Worm (Caenorhabditis elegans) whole organism, late embryonic: ENCODE data around the gene cnnm-5.

Experiments used
- C08G9.2 ChIP-seq: sonication (generic microtip); optimal IDR thresholded peaks from 2 replicates; lab custom pipeline; 2016; ENCODE audit warnings: mild to moderate bottlenecking, missing genetic modification characterization, moderate library complexity, missing compliant biosample characterization
- C38D4.7 ChIP-seq: fragments of 200-800 bp; sonication (Bioruptor generic); optimal IDR thresholded peaks from 2 replicates; lab custom pipeline; 2018; ENCODE audit warnings: mild to moderate bottlenecking, missing genetic modification characterization, moderate library complexity, missing compliant biosample characterization
- F13H6.1 ChIP-seq: sonication (generic microtip); optimal IDR thresholded peaks from 2 replicates; lab custom pipeline; 2016; ENCODE audit warnings: missing genetic modification characterization, missing compliant biosample characterization
- K02D7.2 ChIP-seq: sonication (generic microtip); optimal IDR thresholded peaks from 2 replicates; lab custom pipeline; 2017; ENCODE audit warnings: mild to moderate bottlenecking, missing genetic modification characterization, missing compliant biosample characterization
- T23F11.4 ChIP-seq: fragments of 200-800 bp; sonication (Bioruptor generic); optimal IDR thresholded peaks from 2 replicates; lab custom pipeline; 2018; ENCODE audit warnings: mild to moderate bottlenecking, missing genetic modification characterization, missing compliant biosample characterization
- ama-1 ChIP-seq: fragments of 150-350 bp; optimal IDR thresholded peaks from 2 replicates; lab custom pipeline; 2014
- ceh-14 ChIP-seq: sonication (generic microtip); optimal IDR thresholded peaks from 2 replicates; lab custom pipeline; 2016; ENCODE audit warnings: missing genotype, missing genetic modification characterization, missing compliant biosample characterization
- ceh-18 ChIP-seq: sonication (generic microtip); optimal IDR thresholded peaks from 2 replicates; lab custom pipeline; 2016; ENCODE audit warnings: missing genetic modification characterization, missing compliant biosample characterization
- ceh-22 ChIP-seq: sonication (generic microtip); optimal IDR thresholded peaks from 2 replicates; lab custom pipeline; 2017; ENCODE audit warnings: missing biosample characterization, missing genetic modification characterization
- ceh-24 ChIP-seq: sonication (generic microtip); optimal IDR thresholded peaks from 2 replicates; lab custom pipeline; 2016; ENCODE audit warnings: mild to moderate bottlenecking, missing genetic modification characterization, missing compliant biosample characterization
- ceh-31 ChIP-seq: sonication (generic microtip); optimal IDR thresholded peaks from 2 replicates; lab custom pipeline; 2016; ENCODE audit warnings: missing genetic modification characterization, missing compliant biosample characterization
- ceh-48 ChIP-seq: sonication (generic microtip); optimal IDR thresholded peaks from 2 replicates; lab custom pipeline; 2016; ENCODE audit warnings: missing genetic modification characterization, inconsistent platforms, missing compliant biosample characterization
- ceh-6 ChIP-seq: fragments of 200-800 bp; sonication (Bioruptor generic); optimal IDR thresholded peaks from 2 replicates; lab custom pipeline; 2018; ENCODE audit warnings: mild to moderate bottlenecking, missing genetic modification characterization, missing compliant biosample characterization
- che-1 ChIP-seq: sonication (generic microtip); optimal IDR thresholded peaks from 2 replicates; lab custom pipeline; 2016; ENCODE audit warnings: mild to moderate bottlenecking, missing genetic modification characterization, missing compliant biosample characterization
- dmd-4 ChIP-seq: sonication (generic microtip); optimal IDR thresholded peaks from 2 replicates; lab custom pipeline; 2016; ENCODE audit warnings: borderline replicate concordance, missing genetic modification characterization, missing compliant biosample characterization
- dve-1 ChIP-seq: sonication (generic microtip); optimal IDR thresholded peaks from 2 replicates; lab custom pipeline; 2017; ENCODE audit warnings: antibody characterized with exemption, mild to moderate bottlenecking, missing genetic modification characterization, missing compliant biosample characterization
- elt-2 ChIP-seq: sonication (generic microtip); optimal IDR thresholded peaks from 2 replicates; lab custom pipeline; 2016; ENCODE audit warnings: missing genetic modification reagents, missing genetic modification characterization, missing compliant biosample characterization
- elt-4 ChIP-seq: sonication (generic microtip); optimal IDR thresholded peaks from 2 replicates; lab custom pipeline; 2016; ENCODE audit warnings: missing genetic modification characterization, missing compliant biosample characterization
- ets-4 ChIP-seq: sonication (generic microtip); optimal IDR thresholded peaks from 2 replicates; lab custom pipeline; 2016; ENCODE audit warnings: missing genetic modification characterization, missing compliant biosample characterization
- eyg-1 ChIP-seq: sonication (generic microtip); optimal IDR thresholded peaks from 2 replicates; lab custom pipeline; 2016; ENCODE audit warnings: missing genotype, missing genetic modification characterization, missing compliant biosample characterization
- fax-1 ChIP-seq: sonication (generic microtip); optimal IDR thresholded peaks from 2 replicates; lab custom pipeline; 2016; ENCODE audit warnings: missing genotype, missing genetic modification characterization, missing compliant biosample characterization
- fkh-6 ChIP-seq: sonication (generic microtip); optimal IDR thresholded peaks from 2 replicates; lab custom pipeline; 2016; ENCODE audit warnings: missing genetic modification characterization, missing compliant biosample characterization
- gmeb-2 ChIP-seq: sonication (generic microtip); optimal IDR thresholded peaks from 2 replicates; lab custom pipeline; 2016; ENCODE audit warnings: missing genetic modification characterization, inconsistent platforms, missing compliant biosample characterization
- hlh-15 ChIP-seq: sonication (generic microtip); optimal IDR thresholded peaks from 2 replicates; lab custom pipeline; 2016; ENCODE audit warnings: missing genetic modification characterization, missing compliant biosample characterization
- hlh-30 ChIP-seq: sonication (generic microtip); optimal IDR thresholded peaks from 2 replicates; lab custom pipeline; 2017; ENCODE audit warnings: antibody characterized with exemption, missing genetic modification characterization, missing compliant biosample characterization; ENCODE audit not compliant: insufficient read depth
- lin-11 ChIP-seq: fragments of 200-800 bp; sonication (Bioruptor generic); optimal IDR thresholded peaks from 2 replicates; lab custom pipeline; 2018; ENCODE audit warnings: mild to moderate bottlenecking, missing genetic modification characterization, missing compliant biosample characterization
- nfya-1 ChIP-seq: sonication (generic microtip); optimal IDR thresholded peaks from 2 replicates; lab custom pipeline; 2017; ENCODE audit warnings: missing genetic modification characterization, mild to moderate bottlenecking, missing compliant biosample characterization, antibody characterized with exemption, moderate library complexity
- nhr-232 ChIP-seq: sonication (generic microtip); optimal IDR thresholded peaks from 2 replicates; lab custom pipeline; 2016; ENCODE audit warnings: missing genetic modification characterization, missing compliant biosample characterization
- npax-4 ChIP-seq: sonication (generic microtip); optimal IDR thresholded peaks from 2 replicates; lab custom pipeline; 2016; ENCODE audit warnings: missing genetic modification characterization, missing compliant biosample characterization
- pqm-1 ChIP-seq: sonication (generic microtip); optimal IDR thresholded peaks from 2 replicates; lab custom pipeline; 2016; ENCODE audit warnings: missing genetic modification characterization, missing compliant biosample characterization
- ref-2 ChIP-seq: sonication (generic microtip); optimal IDR thresholded peaks from 2 replicates; lab custom pipeline; 2016; ENCODE audit warnings: missing genetic modification characterization, missing compliant biosample characterization
- rnt-1 ChIP-seq: sonication (generic microtip); optimal IDR thresholded peaks from 2 replicates; lab custom pipeline; 2016; ENCODE audit warnings: missing genetic modification characterization, missing compliant biosample characterization
- sdc-2 ChIP-seq: sonication (generic microtip); optimal IDR thresholded peaks from 2 replicates; lab custom pipeline; 2016; ENCODE audit warnings: missing genotype, missing genetic modification characterization, missing compliant biosample characterization
- sox-2 ChIP-seq: fragments of 200-800 bp; sonication (Bioruptor generic); IDR thresholded peaks from 2 replicates; pipeline ENCODE4 v1.3.6; 2022; ENCODE audit warnings: missing genetic modification reagents, missing genetic modification characterization, missing compliant biosample characterization
- sox-4 ChIP-seq: sonication (generic microtip); optimal IDR thresholded peaks from 2 replicates; lab custom pipeline; 2017; ENCODE audit warnings: mild to moderate bottlenecking, missing genetic modification characterization, inconsistent platforms, missing compliant biosample characterization
- syd-9 ChIP-seq: sonication (generic microtip); optimal IDR thresholded peaks from 2 replicates; lab custom pipeline; 2016; ENCODE audit warnings: mild to moderate bottlenecking, missing genetic modification characterization, moderate library complexity, missing compliant biosample characterization
- ttx-3 ChIP-seq: sonication (generic microtip); optimal IDR thresholded peaks from 2 replicates; lab custom pipeline; 2016; ENCODE audit warnings: missing genetic modification reagents, missing genetic modification characterization, missing compliant biosample characterization
- unc-3 ChIP-seq, 2 experiments: fragments of 200-800 bp in 1 of 2; sonication (Bioruptor generic) in 1 of 2; sonication (generic microtip) in 1 of 2; conservative IDR thresholded peaks in 1 of 2; optimal IDR thresholded peaks in 1 of 2; 2 replicates each; pipeline versions ENCODE4 v1.3.6 to Lab custom; 2016 to 2022; ENCODE audit warnings: missing compliant biosample characterization in 2 of 2, missing genetic modification characterization in 2 of 2, missing genetic modification reagents in 1 of 2
- unc-86 ChIP-seq: sonication (generic microtip); optimal IDR thresholded peaks from 2 replicates; lab custom pipeline; 2016; ENCODE audit warnings: missing genetic modification characterization, missing compliant biosample characterization
- zip-5 ChIP-seq: sonication (generic microtip); optimal IDR thresholded peaks from 2 replicates; lab custom pipeline; 2016; ENCODE audit warnings: missing genetic modification characterization, missing compliant biosample characterization
- ztf-16 ChIP-seq: sonication (generic microtip); optimal IDR thresholded peaks from 2 replicates; lab custom pipeline; 2017; ENCODE audit warnings: missing genetic modification characterization, missing compliant biosample characterization

The cnnm-5 gene

ce11 chrIII:3801379-3801894 is 27.6 kb downstream of the cnnm-5 start (continued):
- TF ChIP-seq sdc-2 (peak; percentile 53), ttx-3 (tag; lab: Kevin White, UChicago) (no peak), eyg-1 (tag; lab: Kevin White, UChicago) (no peak), ceh-48 (peak; percentile 76), unc-3 (GFP tag; conservative IDR thresholded peaks at IDR 0.05; lab: Robert Waterston, UW) (no peak), unc-3 (tag; optimal IDR thresholded peaks at IDR 0.05; lab: Kevin White, UChicago) (no peak), C38D4.7 (no peak), unc-86 (tag; lab: Kevin White, UChicago) (peak; percentile 62), ceh-24 (tag; lab: Kevin White, UChicago) (no peak), sox-4 (tag; lab: Kevin White, UChicago) (peak; percentile 18), zip-5 (no peak), rnt-1 (peak; percentile 96), fax-1 (tag; lab: Kevin White, UChicago) (peak; percentile 18), T23F11.4 (GFP tag; lab: Kevin White, UChicago) (no peak), ceh-14 (tag; lab: Kevin White, UChicago) (peak; percentile 31), sox-2 (peak; percentile 38), lin-11 (no peak), ama-1 (lab: Kevin White, UChicago) (peak; percentile 30), ets-4 (tag; lab: Kevin White, UChicago) (peak; percentile 78), hlh-15 (tag; lab: Kevin White, UChicago) (no peak), ceh-18 (tag; lab: Kevin White, UChicago) (peak; percentile 96), gmeb-2 (tag; lab: Kevin White, UChicago) (no peak), ztf-16 (tag; lab: Kevin White, UChicago) (no peak), dve-1 (peak; percentile 91), elt-2 (tag; lab: Kevin White, UChicago) (no peak), che-1 (tag; lab: Kevin White, UChicago) (no peak), dmd-4 (tag; lab: Kevin White, UChicago) (peak; percentile 81)

ce11 chrIII:3800934-3801252 is 28.1 kb downstream of the cnnm-5 start:
- TF ChIP-seq K02D7.2 (no peak), ceh-24 (tag; lab: Kevin White, UChicago) (no peak), ceh-31 (tag; lab: Kevin White, UChicago) (no peak), C08G9.2 (no peak), elt-4 (tag; lab: Kevin White, UChicago) (no peak), ref-2 (tag; lab: Kevin White, UChicago) (no peak), npax-4 (tag; lab: Kevin White, UChicago) (no peak), F13H6.1 (no peak), nhr-232 (tag; lab: Kevin White, UChicago) (no peak)

ce11 chrIII:3800240-3800933 is 28.6 kb downstream of the cnnm-5 start, which contains the start of gene mtm-3:
TSS of gene mtm-3 (minus strand) at chrIII:3800467.
- TF ChIP-seq rnt-1 (no peak), sox-2 (no peak), ceh-22 (tag; lab: Kevin White, UChicago) (no peak), fkh-6 (tag; lab: Kevin White, UChicago) (no peak), nhr-232 (tag; lab: Kevin White, UChicago) (no peak), T23F11.4 (GFP tag; lab: Kevin White, UChicago) (no peak), fax-1 (tag; lab: Kevin White, UChicago) (no peak), elt-2 (tag; lab: Kevin White, UChicago) (no peak), hlh-30 (tag; lab: Kevin White, UChicago) (no peak), pqm-1 (tag; lab: Kevin White, UChicago) (no peak), syd-9 (tag; lab: Kevin White, UChicago) (no peak), ceh-6 (GFP tag; lab: Kevin White, UChicago) (no peak), che-1 (tag; lab: Kevin White, UChicago) (no peak), nfya-1 (tag; lab: Kevin White, UChicago) (no peak), lin-11 (no peak), ceh-31 (tag; lab: Kevin White, UChicago) (no peak), dve-1 (no peak)
